Fruit fly (Drosophila melanogaster) whole organism, embryonic: Measurements from ENCODE around the gene Gcna.

Experiments used
- C15 ChIP-seq: fragments of 200-800 bp; sonication (Bioruptor generic); IDR thresholded peaks from 3 replicates; pipeline ENCODE4 v1.3.6; 2022; ENCODE audit warnings: missing biosample characterization, missing genetic modification characterization
- CG10267 ChIP-seq: fragments of 200-800 bp; sonication (Bioruptor generic); optimal IDR thresholded peaks from 2 replicates; lab custom pipeline; 2018; ENCODE audit warnings: missing biosample characterization, mild to moderate bottlenecking, missing genetic modification characterization, moderate library complexity
- CG10543 ChIP-seq: fragments of 200-800 bp; sonication (Bioruptor generic); optimal IDR thresholded peaks from 3 replicates; lab custom pipeline; 2017; ENCODE audit warnings: missing biosample characterization, mild to moderate bottlenecking, missing genetic modification characterization, moderate library complexity
- CG11504 ChIP-seq: fragments of 200-800 bp; sonication (Bioruptor generic); optimal IDR thresholded peaks from 3 replicates; lab custom pipeline; 2019; ENCODE audit warnings: missing biosample characterization, mild to moderate bottlenecking, missing genetic modification characterization, moderate library complexity
- CG12071 ChIP-seq: fragments of 200-800 bp; sonication (Bioruptor generic); optimal IDR thresholded peaks from 3 replicates; lab custom pipeline; 2018; ENCODE audit warnings: missing biosample characterization, mild to moderate bottlenecking, missing genetic modification characterization
- CG12769 ChIP-seq: fragments of 200-800 bp; sonication (Bioruptor generic); optimal IDR thresholded peaks from 2 replicates; lab custom pipeline; 2019; ENCODE audit warnings: missing biosample characterization, mild to moderate bottlenecking, missing genetic modification characterization, moderate library complexity
- CG16779 ChIP-seq: fragments of 200-800 bp; sonication (Bioruptor generic); IDR thresholded peaks from 2 replicates; pipeline ENCODE4 v1.3.6; 2022; ENCODE audit warnings: missing biosample characterization, missing genetic modification characterization
- CG17385 ChIP-seq: fragments of 200-800 bp; sonication (Bioruptor generic); optimal IDR thresholded peaks from 3 replicates; lab custom pipeline; 2018; ENCODE audit warnings: missing biosample characterization, mild to moderate bottlenecking, missing genetic modification characterization
- CG2116 ChIP-seq: fragments of 200-800 bp; sonication (Bioruptor generic); optimal IDR thresholded peaks from 3 replicates; lab custom pipeline; 2018; ENCODE audit warnings: missing biosample characterization, mild to moderate bottlenecking, missing genetic modification characterization
- CG2678 ChIP-seq: fragments of 200-800 bp; sonication (Bioruptor generic); optimal IDR thresholded peaks from 3 replicates; lab custom pipeline; 2019; ENCODE audit warnings: missing biosample characterization, mild to moderate bottlenecking, missing genetic modification characterization, moderate library complexity
- CG31365 ChIP-seq: fragments of 200-800 bp; sonication (Bioruptor generic); optimal IDR thresholded peaks from 2 replicates; lab custom pipeline; 2018; ENCODE audit warnings: missing biosample characterization, mild to moderate bottlenecking, missing genetic modification characterization
- CG32772 ChIP-seq: fragments of 200-800 bp; sonication (Bioruptor generic); IDR thresholded peaks from 2 replicates; pipeline ENCODE4 v1.3.6; 2022; ENCODE audit warnings: missing biosample characterization, missing genetic modification characterization
- CG5953 ChIP-seq: fragments of 200-800 bp; sonication (Bioruptor generic); IDR thresholded peaks from 2 replicates; pipeline ENCODE4 v1.3.6; 2022; ENCODE audit warnings: missing biosample characterization, missing genetic modification characterization
- CG6791 ChIP-seq: fragments of 200-800 bp; sonication (Bioruptor generic); IDR thresholded peaks from 3 replicates; pipeline ENCODE4 v1.3.6; 2022; ENCODE audit warnings: missing biosample characterization, missing genetic modification characterization; ENCODE audit not compliant: partially characterized antibody
- CG7745 ChIP-seq: fragments of 200-800 bp; sonication (Bioruptor generic); optimal IDR thresholded peaks from 2 replicates; lab custom pipeline; 2018; ENCODE audit warnings: missing biosample characterization, mild to moderate bottlenecking, missing genetic modification characterization, moderate library complexity
- CG7987 ChIP-seq: fragments of 200-800 bp; sonication (Bioruptor generic); optimal IDR thresholded peaks from 2 replicates; lab custom pipeline; 2018; ENCODE audit warnings: missing biosample characterization, mild to moderate bottlenecking, missing genetic modification characterization, moderate library complexity
- CG8478 ChIP-seq: fragments of >200 bp; optimal IDR thresholded peaks from 2 replicates; lab custom pipeline; 2018
- CG8924 ChIP-seq: fragments of 200-800 bp; optimal IDR thresholded peaks from 3 replicates; lab custom pipeline; 2019; ENCODE audit warnings: missing biosample characterization, mild to moderate bottlenecking, missing genetic modification characterization, moderate library complexity
- CG9215 ChIP-seq: fragments of 200-800 bp; sonication (Bioruptor generic); IDR thresholded peaks from 2 replicates; pipeline ENCODE4 v1.3.6; 2022; ENCODE audit warnings: missing biosample characterization, missing genetic modification characterization
- CG9609 ChIP-seq: fragments of 200-800 bp; sonication (Bioruptor generic); optimal IDR thresholded peaks from 3 replicates; lab custom pipeline; 2016; ENCODE audit warnings: missing biosample characterization, missing genetic modification characterization
- CG9727 ChIP-seq: fragments of 200-800 bp; sonication (Bioruptor generic); optimal IDR thresholded peaks from 3 replicates; lab custom pipeline; 2017; ENCODE audit warnings: missing biosample characterization, mild to moderate bottlenecking, missing genetic modification characterization
- CG9797 ChIP-seq: fragments of 200-800 bp; sonication (Bioruptor generic); optimal IDR thresholded peaks from 3 replicates; lab custom pipeline; 2018; ENCODE audit warnings: missing biosample characterization, mild to moderate bottlenecking, missing genetic modification characterization
- Dref ChIP-seq: fragments of 200-800 bp; sonication (Bioruptor generic); IDR thresholded peaks from 2 replicates; pipeline ENCODE4 v1.3.6; 2022; ENCODE audit warnings: missing biosample characterization, missing genetic modification characterization
- H2.0 ChIP-seq: fragments of 200-800 bp; sonication (Bioruptor generic); IDR thresholded peaks from 2 replicates; pipeline ENCODE4 v1.3.6; 2022; ENCODE audit warnings: missing biosample characterization, missing genetic modification characterization
- Hey ChIP-seq: fragments of 200-800 bp; sonication (Bioruptor generic); optimal IDR thresholded peaks from 3 replicates; lab custom pipeline; 2018; ENCODE audit warnings: missing biosample characterization, mild to moderate bottlenecking, missing genetic modification characterization
- Mes4 ChIP-seq: fragments of 200-800 bp; sonication (Bioruptor generic); optimal IDR thresholded peaks from 2 replicates; lab custom pipeline; 2016; ENCODE audit warnings: missing biosample characterization, missing genetic modification characterization
- NFAT ChIP-seq: fragments of 200-800 bp; sonication (Bioruptor generic); IDR thresholded peaks from 2 replicates; pipeline ENCODE4 v1.3.6; 2022; ENCODE audit warnings: missing biosample characterization, missing genetic modification characterization
- Neu2 ChIP-seq: fragments of 200-800 bp; sonication (Bioruptor generic); optimal IDR thresholded peaks from 3 replicates; lab custom pipeline; 2016; ENCODE audit warnings: missing biosample characterization, missing genetic modification characterization, borderline replicate concordance
- Nf-YA ChIP-seq: fragments of 200-800 bp; sonication (Bioruptor generic); IDR thresholded peaks from 2 replicates; pipeline ENCODE4 v1.3.6; 2022; ENCODE audit warnings: missing biosample characterization, missing genetic modification characterization
- Oaz ChIP-seq: fragments of 200-800 bp; sonication (Bioruptor generic); IDR thresholded peaks from 2 replicates; pipeline ENCODE4 v1.3.6; 2022; ENCODE audit warnings: missing biosample characterization, missing genetic modification characterization
- TFAM ChIP-seq: fragments of 200-800 bp; sonication (Bioruptor generic); optimal IDR thresholded peaks from 2 replicates; lab custom pipeline; 2017; ENCODE audit warnings: missing biosample characterization, missing genetic modification characterization, inconsistent platforms
- al ChIP-seq: fragments of 200-800 bp; sonication (Bioruptor generic); IDR thresholded peaks from 2 replicates; pipeline ENCODE4 v1.3.6; 2022; ENCODE audit warnings: missing biosample characterization, missing genetic modification characterization
- ara ChIP-seq: fragments of 200-800 bp; sonication (Bioruptor generic); IDR thresholded peaks from 2 replicates; pipeline ENCODE4 v1.3.6; 2022; ENCODE audit warnings: missing biosample characterization, missing genetic modification characterization
- cwo ChIP-seq: fragments of 200-800 bp; sonication (Bioruptor generic); optimal IDR thresholded peaks from 3 replicates; lab custom pipeline; 2017; ENCODE audit warnings: missing biosample characterization, missing genetic modification characterization, mild to moderate bottlenecking, moderate library complexity, missing genetic modification reagents
- dan ChIP-seq: fragments of 200-800 bp; sonication (Bioruptor generic); IDR thresholded peaks from 2 replicates; pipeline ENCODE4 v1.3.6; 2022; ENCODE audit warnings: missing biosample characterization, missing genetic modification characterization
- fd64A ChIP-seq: fragments of 200-800 bp; sonication (Bioruptor generic); optimal IDR thresholded peaks from 3 replicates; lab custom pipeline; 2018; ENCODE audit warnings: missing biosample characterization, mild to moderate bottlenecking, missing genetic modification characterization
- ham ChIP-seq: fragments of 200-800 bp; sonication (Bioruptor generic); IDR thresholded peaks from 2 replicates; pipeline ENCODE4 v1.3.6; 2022; ENCODE audit warnings: missing biosample characterization, missing genetic modification characterization
- hth ChIP-seq: fragments of >200 bp; optimal IDR thresholded peaks from 2 replicates; lab custom pipeline; 2017; ENCODE audit warnings: inconsistent platforms
- inv ChIP-seq: fragments of 200-800 bp; sonication (Bioruptor generic); IDR thresholded peaks from 2 replicates; pipeline ENCODE4 v1.3.6; 2022; ENCODE audit warnings: missing biosample characterization, missing genetic modification characterization; ENCODE audit not compliant: partially characterized antibody
- kah ChIP-seq: fragments of 200-800 bp; sonication (Bioruptor generic); optimal IDR thresholded peaks from 2 replicates; lab custom pipeline; 2018; ENCODE audit warnings: missing biosample characterization, mild to moderate bottlenecking, missing genetic modification characterization
- kni ChIP-seq: fragments of 200-800 bp; sonication (Bioruptor generic); optimal IDR thresholded peaks from 3 replicates; lab custom pipeline; 2017; ENCODE audit warnings: mild to moderate bottlenecking, missing biosample characterization, missing genetic modification reagents, missing genetic modification characterization
- lab ChIP-seq: fragments of 200-800 bp; sonication (Bioruptor generic); optimal IDR thresholded peaks from 3 replicates; lab custom pipeline; 2017; ENCODE audit warnings: missing biosample characterization, missing genetic modification characterization, mild to moderate bottlenecking, moderate library complexity, missing genetic modification reagents
- luna ChIP-seq: fragments of 200-800 bp; sonication (Bioruptor generic); optimal IDR thresholded peaks from 2 replicates; lab custom pipeline; 2016; ENCODE audit warnings: missing biosample characterization, missing genetic modification characterization
- nom ChIP-seq: fragments of 200-800 bp; sonication (Bioruptor generic); optimal IDR thresholded peaks from 2 replicates; lab custom pipeline; 2017; ENCODE audit warnings: missing biosample characterization, missing genetic modification characterization, mild to moderate bottlenecking, moderate library complexity, missing genetic modification reagents
- ro ChIP-seq: fragments of 200-800 bp; sonication (Bioruptor generic); IDR thresholded peaks from 2 replicates; pipeline ENCODE4 v1.3.6; 2022; ENCODE audit warnings: missing biosample characterization, missing genetic modification characterization
- sr ChIP-seq: fragments of 200-800 bp; sonication (Bioruptor generic); IDR thresholded peaks from 3 replicates; pipeline ENCODE4 v1.3.6; 2022; ENCODE audit warnings: missing biosample characterization, missing genetic modification characterization
- tll ChIP-seq, 2 experiments: fragments of 200-800 bp in 1 of 2; fragments of >200 bp in 1 of 2; sonication (Bioruptor generic) in 1 of 2; optimal IDR thresholded peaks; 2 replicates each; lab custom pipeline; 2017 to 2019; ENCODE audit warnings: missing biosample characterization in 2 of 2, missing genetic modification characterization in 2 of 2, mild to moderate bottlenecking in 1 of 2, moderate library complexity in 1 of 2
- ttk ChIP-seq: fragments of 200-800 bp; sonication (Bioruptor generic); IDR thresholded peaks from 2 replicates; pipeline ENCODE4 v2.1.2; 2022; ENCODE audit warnings: missing biosample characterization, missing genetic modification characterization
- wek ChIP-seq: fragments of 200-800 bp; sonication (Bioruptor generic); optimal IDR thresholded peaks from 3 replicates; lab custom pipeline; 2018; ENCODE audit warnings: missing biosample characterization, mild to moderate bottlenecking, missing genetic modification characterization, moderate library complexity
- z ChIP-seq: fragments of 200-800 bp; sonication (Bioruptor generic); IDR thresholded peaks from 3 replicates; pipeline ENCODE4 v1.3.6; 2022; ENCODE audit warnings: missing biosample characterization, missing genetic modification characterization

The Gcna gene

dm6 chrX:1861620-1862184 is 3.9 kb downstream of the Gcna start, which contains the start of gene deltaCOP (continued):
- TF ChIP-seq CG12769 (tag; lab: Kevin White, UChicago) (no peak), CG11504 (no peak), CG17385 (peak; percentile 69), dan (GFP tag; lab: Robert Waterston, UW) (no peak), CG12071 (GFP tag; lab: Kevin White, UChicago) (peak; percentile 42), luna (GFP tag; lab: Kevin White, UChicago) (peak; percentile 89), wek (GFP tag; lab: Kevin White, UChicago) (peak; percentile 37), CG8478 (lab: Kevin White, UChicago) (no peak), H2.0 (peak; percentile 72), CG32772 (GFP tag; lab: Robert Waterston, UW) (peak; percentile 87), Hey (tag; lab: Kevin White, UChicago) (no peak), ro (GFP tag; lab: Robert Waterston, UW) (peak; percentile 31; the same call in 1 of the 2 replicates), hth (lab: Kevin White, UChicago) (no peak), Nf-YA (no peak), fd64A (no peak), CG9609 (GFP tag; lab: Kevin White, UChicago) (peak; percentile 95), cwo (GFP tag; lab: Kevin White, UChicago) (peak; percentile 65), Neu2 (GFP tag; lab: Kevin White, UChicago) (peak; percentile 60), CG2116 (GFP tag; lab: Kevin White, UChicago) (peak; percentile 60), nom (GFP tag; lab: Kevin White, UChicago) (peak; percentile 61), CG5953 (GFP tag; lab: Robert Waterston, UW) (peak; percentile 60; the same call in 1 of the 2 replicates), sr (GFP tag; lab: Robert Waterston, UW) (no peak), CG6791 (GFP tag; lab: Robert Waterston, UW) (no peak), ara (GFP tag; lab: Robert Waterston, UW) (no peak), CG31365 (tag; lab: Kevin White, UChicago) (no peak), al (GFP tag; lab: Robert Waterston, UW) (peak; percentile 88), NFAT (GFP tag; lab: Robert Waterston, UW) (peak; percentile 63), kah (peak; percentile 26), Dref (0 out of 2 replicates have a peak, but pooled peaks have one; percentile 26), CG7745 (no peak), CG10267 (peak; percentile 93), CG16779 (no peak), Mes4 (GFP tag; lab: Kevin White, UChicago) (peak; percentile 84), kni (peak; percentile 32), tll (GFP tag; optimal IDR thresholded peaks at IDR 0.05; lab: Kevin White, UChicago) (peak in 1 of 2 experiments; percentile 69), TFAM (GFP tag; lab: Kevin White, UChicago) (no peak), CG9727 (GFP tag; lab: Kevin White, UChicago) (peak; percentile 80), inv (GFP tag; lab: Robert Waterston, UW) (no peak), lab (no peak), CG9797 (GFP tag; lab: Kevin White, UChicago) (peak; percentile 77), z (GFP tag; lab: Robert Waterston, UW) (no peak), CG9215 (GFP tag; lab: Robert Waterston, UW) (peak; percentile 88), CG7987 (GFP tag; lab: Kevin White, UChicago) (peak; percentile 23), ham (GFP tag; lab: Robert Waterston, UW) (peak; percentile 65; the same call in 1 of the 2 replicates), CG8924 (tag; lab: Kevin White, UChicago) (peak; percentile 75), CG2678 (tag; lab: Kevin White, UChicago) (no peak), Oaz (GFP tag; lab: Robert Waterston, UW) (peak; percentile 62), CG10543 (peak; percentile 79), C15 (GFP tag; lab: Robert Waterston, UW) (0 out of 3 replicates have a peak, but pooled peaks have one; percentile 50), ttk (GFP tag; lab: Robert Waterston, UW) (peak; percentile 73)
